Fruit fly (Drosophila melanogaster): ENCODE data around the gene Fer1.

Gene Fer1

dm6 chr3R:7171384-7172099 lies 35.5 kb downstream of the Fer1 start:
- no peak for TF ChIP-seq noc (tag; optimal IDR thresholded peaks at IDR 0.05)

DNA sequence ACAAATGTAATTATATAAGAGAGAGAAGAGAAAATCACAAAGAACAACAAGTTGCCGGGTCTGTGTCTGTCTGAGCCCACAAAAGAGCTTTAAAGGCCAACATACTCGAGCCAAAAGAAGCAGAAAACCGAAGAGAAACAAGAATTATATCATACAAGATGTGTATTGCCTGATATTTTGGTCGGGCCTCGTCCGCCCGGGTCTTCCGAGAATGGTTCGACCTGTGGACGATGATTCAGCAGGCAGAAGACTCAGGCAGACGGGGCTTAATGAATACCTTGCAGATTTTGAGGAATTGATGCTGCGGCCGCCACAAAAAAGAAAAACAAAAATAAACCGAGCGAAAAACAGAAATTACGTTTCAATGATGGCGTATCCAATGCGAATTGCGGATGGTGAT lies 37.0 kb downstream of the Fer1 start:
- no peak for TF ChIP-seq noc (tag; optimal IDR thresholded peaks at IDR 0.05)

- TF ChIP-seq noc (tag; optimal IDR thresholded peaks at IDR 0.05), result no peak
Measured at dm6 chr3R:7174755-7175154, 38.7 kb downstream of the Fer1 start.

DNA sequence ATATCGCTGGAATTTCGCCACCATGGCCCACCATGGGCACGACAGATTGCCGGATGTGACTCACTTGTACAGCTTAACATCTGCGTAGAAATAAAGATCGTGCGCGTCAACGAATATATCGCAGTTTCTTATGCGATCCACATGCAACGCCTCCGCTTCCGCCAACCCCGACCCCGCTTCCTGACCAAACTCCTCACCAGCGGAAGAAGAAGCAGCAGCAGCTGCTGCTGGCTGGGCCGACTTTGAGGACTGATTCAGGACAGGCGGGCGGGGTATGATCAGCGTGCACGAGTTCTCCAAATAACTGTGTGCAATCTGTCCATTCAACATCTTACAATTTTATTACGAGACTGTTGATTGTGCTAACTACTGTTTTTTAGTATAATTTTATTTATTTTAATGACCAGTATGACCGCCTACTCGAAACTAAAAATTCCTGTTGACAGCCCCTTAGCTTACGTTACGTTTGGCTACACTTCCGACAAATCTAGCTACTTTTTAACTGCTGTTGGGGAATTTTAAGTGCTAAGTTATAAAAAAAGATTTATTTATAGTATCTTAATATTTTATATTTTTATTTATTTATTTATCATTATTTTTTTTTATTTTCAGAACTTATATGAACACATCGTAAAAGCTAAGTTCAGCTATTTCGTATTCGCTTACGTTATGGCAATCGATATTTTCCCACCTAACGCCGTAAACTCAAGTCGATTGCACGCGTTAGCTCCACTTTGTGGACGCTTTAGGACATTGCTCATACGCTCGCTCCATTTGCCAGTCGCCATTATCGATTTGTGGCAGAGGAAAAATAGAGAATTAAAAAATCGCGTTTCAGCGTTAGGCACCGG lies 50.5 kb downstream of the Fer1 start, which contains the start of the genes CG10055 and lap:
CG10055 (minus strand) TSS at position 432 of the 851 bp plus-strand sequence.
lap (plus strand) TSS at position 753 of the 851 bp plus-strand sequence.
- no peak for TF ChIP-seq noc (tag; optimal IDR thresholded peaks at IDR 0.05)

- no peak for TF ChIP-seq noc (tag; optimal IDR thresholded peaks at IDR 0.05)
Measured at dm6 chr3R:7187093-7187912, 51.3 kb downstream of the Fer1 start.

DNA sequence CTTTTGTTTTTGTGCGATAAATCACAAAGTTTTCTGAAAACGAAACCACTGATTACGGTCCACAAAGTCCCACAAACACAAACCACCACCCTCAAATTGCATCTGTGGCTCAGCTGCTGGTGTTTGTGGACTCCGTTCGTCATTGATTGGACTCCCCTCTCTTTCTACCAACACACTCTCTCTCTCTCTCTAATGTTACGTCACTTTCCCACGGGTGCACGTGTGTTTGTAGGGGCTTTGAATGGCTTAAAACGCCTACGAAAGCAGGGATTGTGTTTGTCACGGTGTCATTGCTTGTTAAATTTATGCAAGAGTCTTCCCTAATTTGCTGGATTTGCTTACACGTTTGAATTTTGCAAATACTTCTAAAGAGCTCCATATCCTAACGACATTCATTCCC lies 52.0 kb downstream of the Fer1 start:
- no peak for TF ChIP-seq noc (tag; optimal IDR thresholded peaks at IDR 0.05)

DNA sequence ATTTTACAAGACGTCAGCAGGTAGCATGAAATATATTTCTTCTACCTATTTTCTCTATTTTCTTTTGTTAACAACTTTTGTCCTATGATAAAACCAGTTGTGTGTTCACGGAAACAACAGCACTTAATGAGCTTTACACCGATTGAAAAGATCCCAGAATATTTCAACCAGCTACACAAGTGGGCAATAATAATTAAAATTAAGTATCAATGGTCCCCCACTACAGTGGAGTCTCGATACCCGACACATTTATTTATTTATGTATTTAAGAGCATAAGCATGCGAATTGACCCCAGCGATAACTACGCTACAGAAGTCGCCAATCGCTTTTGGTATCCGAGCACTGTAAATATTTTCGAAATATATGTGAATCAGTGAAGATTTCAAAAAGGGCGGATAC lies 52.7 kb downstream of the Fer1 start:
- no peak for TF ChIP-seq noc (tag; optimal IDR thresholded peaks at IDR 0.05)

Measured in whole organism, larva.